Worm (Caenorhabditis elegans) whole organism, L4 larva: Measurements from ENCODE around the gene col-34.

Experiments used
- D1046.2 ChIP-seq: fragments of 200-800 bp; sonication (Bioruptor generic); IDR thresholded peaks from 2 replicates; pipeline ENCODE4 v1.3.6; 2022; ENCODE audit warnings: missing genetic modification characterization, missing compliant biosample characterization
- T26A8.4 ChIP-seq: fragments of 200-800 bp; sonication (Bioruptor generic); IDR thresholded peaks from 2 replicates; pipeline ENCODE4 v1.3.6; 2022; ENCODE audit warnings: missing genetic modification characterization, missing compliant biosample characterization
- Y48G9A.11 ChIP-seq: fragments of 200-800 bp; sonication (Bioruptor generic); IDR thresholded peaks from 2 replicates; pipeline ENCODE4 v1.3.6; 2022; ENCODE audit warnings: missing genetic modification reagents, missing genetic modification characterization, missing compliant biosample characterization
- Y5F2A.4 ChIP-seq: fragments of 200-800 bp; sonication (Bioruptor generic); optimal IDR thresholded peaks from 2 replicates; lab custom pipeline; 2018; ENCODE audit warnings: mild to moderate bottlenecking, missing genetic modification characterization, missing compliant biosample characterization
- aha-1 ChIP-seq: fragments of 150-350 bp; peaks from one replicate; lab custom pipeline; 2014; ENCODE audit warnings: missing biosample characterization, missing genetic modification characterization
- aly-2 ChIP-seq: sonication (generic microtip); optimal IDR thresholded peaks from 2 replicates; lab custom pipeline; 2018; ENCODE audit warnings: missing biosample characterization, missing genetic modification characterization
- ceh-44 ChIP-seq: fragments of 200-800 bp; sonication (Bioruptor generic); IDR thresholded peaks from 2 replicates; pipeline ENCODE4 v1.3.6; 2022; ENCODE audit warnings: missing genetic modification reagents, missing genetic modification characterization, missing compliant biosample characterization
- ceh-62 ChIP-seq: sonication (generic microtip); optimal IDR thresholded peaks from 2 replicates; lab custom pipeline; 2017; ENCODE audit warnings: missing biosample characterization, missing genetic modification characterization
- ceh-82 ChIP-seq: sonication (generic microtip); optimal IDR thresholded peaks from 2 replicates; lab custom pipeline; 2017; ENCODE audit warnings: missing biosample characterization, missing genetic modification characterization
- ces-1 ChIP-seq: fragments of 150-350 bp; sonication (generic microtip); optimal IDR thresholded peaks from 4 replicates; lab custom pipeline; 2014; ENCODE audit warnings: missing biosample characterization, missing genetic modification reagents, missing genetic modification characterization
- cey-2 ChIP-seq: sonication (generic microtip); optimal IDR thresholded peaks from 3 replicates; lab custom pipeline; 2017; ENCODE audit warnings: missing genetic modification characterization, mild to moderate bottlenecking, missing compliant biosample characterization, antibody characterized with exemption, borderline replicate concordance; ENCODE audit not compliant: insufficient read depth
- daf-16 ChIP-seq, 3 experiments: sonication (generic microtip); optimal IDR thresholded peaks; 2 replicates each; lab custom pipeline; 2016 to 2017; ENCODE audit warnings: missing genetic modification characterization in 3 of 3, missing genetic modification reagents in 3 of 3, mild to moderate bottlenecking in 2 of 3, missing compliant biosample characterization in 2 of 3, missing biosample characterization in 1 of 3, moderate library complexity in 1 of 3
- dpl-1 ChIP-seq: fragments of 150-350 bp; optimal IDR thresholded peaks from 2 replicates; lab custom pipeline; 2014; ENCODE audit warnings: missing biosample characterization, missing genetic modification reagents, missing genetic modification characterization
- duxl-1 ChIP-seq: sonication (generic microtip); optimal IDR thresholded peaks from 2 replicates; lab custom pipeline; 2016; ENCODE audit warnings: mild to moderate bottlenecking, missing genetic modification characterization, moderate library complexity, missing compliant biosample characterization; ENCODE audit not compliant: poor library complexity
- dve-1 ChIP-seq: sonication (generic microtip); optimal IDR thresholded peaks from 2 replicates; lab custom pipeline; 2017; ENCODE audit warnings: antibody characterized with exemption, mild to moderate bottlenecking, missing genetic modification characterization, missing compliant biosample characterization; ENCODE audit not compliant: insufficient read depth
- egl-27 ChIP-seq: sonication (generic microtip); optimal IDR thresholded peaks from 3 replicates; lab custom pipeline; 2017; ENCODE audit warnings: missing biosample characterization, missing genetic modification reagents, missing genetic modification characterization
- fkh-10 ChIP-seq: fragments of 150-350 bp; optimal IDR thresholded peaks from 2 replicates; lab custom pipeline; 2014; ENCODE audit warnings: missing biosample characterization, missing genetic modification reagents, missing genetic modification characterization
- lin-1 ChIP-seq: fragments of 200-800 bp; sonication (Bioruptor generic); IDR thresholded peaks from 2 replicates; pipeline ENCODE4 v1.3.6; 2022; ENCODE audit warnings: missing genetic modification reagents, missing genetic modification characterization, missing compliant biosample characterization
- lin-13 ChIP-seq: fragments of 150-350 bp; optimal IDR thresholded peaks from 2 replicates; lab custom pipeline; 2014; ENCODE audit warnings: missing biosample characterization, missing genetic modification reagents, missing genetic modification characterization
- lin-38 ChIP-seq: fragments of 200-800 bp; sonication (Bioruptor generic); IDR thresholded peaks from 2 replicates; pipeline ENCODE4 v1.3.6; 2022; ENCODE audit warnings: missing genetic modification reagents, missing genetic modification characterization, missing compliant biosample characterization
- lin-39 ChIP-seq: fragments of 150-350 bp; optimal IDR thresholded peaks from 2 replicates; lab custom pipeline; 2014; ENCODE audit warnings: missing biosample characterization, missing genetic modification reagents, missing genetic modification characterization
- lsy-2 ChIP-seq, 2 experiments: fragments of 150-350 bp in 1 of 2; sonication (generic microtip) in 1 of 2; optimal IDR thresholded peaks; 2 replicates each; lab custom pipeline; 2014 to 2017; ENCODE audit warnings: missing biosample characterization in 2 of 2, missing genetic modification characterization in 2 of 2
- mdt-29 ChIP-seq: fragments of 200-800 bp; sonication (Bioruptor generic); IDR thresholded peaks from 2 replicates; pipeline ENCODE4 v1.3.6; 2022; ENCODE audit warnings: missing genetic modification reagents, missing genetic modification characterization, missing compliant biosample characterization
- mep-1 ChIP-seq: fragments of 150-350 bp; sonication (generic microtip); optimal IDR thresholded peaks from 3 replicates; lab custom pipeline; 2014; ENCODE audit warnings: missing biosample characterization, missing genetic modification characterization
- mes-2 ChIP-seq: sonication (generic microtip); optimal IDR thresholded peaks from 2 replicates; lab custom pipeline; 2016; ENCODE audit warnings: missing genotype, mild to moderate bottlenecking, missing genetic modification characterization, missing compliant biosample characterization; ENCODE audit not compliant: poor library complexity, severe bottlenecking
- nhr-42 ChIP-seq: fragments of 200-800 bp; sonication (Bioruptor generic); IDR thresholded peaks from 2 replicates; pipeline ENCODE4 v1.3.6; 2022; ENCODE audit warnings: missing genetic modification characterization, missing compliant biosample characterization
- nhr-48 ChIP-seq: sonication (generic microtip); optimal IDR thresholded peaks from 2 replicates; lab custom pipeline; 2016; ENCODE audit warnings: mild to moderate bottlenecking, missing genetic modification characterization, missing compliant biosample characterization
- nhr-6 ChIP-seq: fragments of 150-350 bp; optimal IDR thresholded peaks from 2 replicates; lab custom pipeline; 2014; ENCODE audit warnings: missing biosample characterization, missing genetic modification characterization
- pha-4 ChIP-seq, 2 experiments: fragments of 150-350 bp in 1 of 2; fragments of 200-800 bp in 1 of 2; sonication (Bioruptor generic) in 1 of 2; IDR thresholded peaks in 1 of 2; optimal IDR thresholded peaks in 1 of 2; 2 replicates each; pipeline versions ENCODE4 v1.3.6 to Lab custom; 2014 to 2022; ENCODE audit warnings: missing genetic modification characterization in 2 of 2, missing genetic modification reagents in 2 of 2, missing biosample characterization in 1 of 2, missing compliant biosample characterization in 1 of 2
- pqm-1 ChIP-seq: sonication (generic microtip); optimal IDR thresholded peaks from 2 replicates; lab custom pipeline; 2017; ENCODE audit warnings: missing biosample characterization, missing genetic modification characterization
- rbr-2 ChIP-seq: sonication (generic microtip); optimal IDR thresholded peaks from 2 replicates; lab custom pipeline; 2016; ENCODE audit warnings: missing genotype, missing genetic modification characterization, missing compliant biosample characterization
- saeg-2 ChIP-seq: fragments of 200-800 bp; sonication (Bioruptor generic); IDR thresholded peaks from 2 replicates; pipeline ENCODE4 v1.3.6; 2022; ENCODE audit warnings: missing genetic modification reagents, missing genetic modification characterization, missing compliant biosample characterization
- set-16 ChIP-seq: fragments of 200-800 bp; sonication (Bioruptor generic); IDR thresholded peaks from 2 replicates; pipeline ENCODE4 v1.3.6; 2022; ENCODE audit warnings: missing genetic modification reagents, missing genetic modification characterization, missing compliant biosample characterization
- unc-130 ChIP-seq: sonication (generic microtip); optimal IDR thresholded peaks from 2 replicates; lab custom pipeline; 2016; ENCODE audit warnings: missing genetic modification reagents, missing genetic modification characterization, missing compliant biosample characterization
- unc-62 ChIP-seq, 3 experiments: fragments of 150-350 bp in 1 of 3; sonication (generic microtip); optimal IDR thresholded peaks in 2 of 3; peaks in 1 of 3; 1 replicate in 1 of 3; 2 replicates in 2 of 3; lab custom pipeline; 2014 to 2017; ENCODE audit warnings: missing biosample characterization in 3 of 3, missing genetic modification characterization in 3 of 3, missing genetic modification reagents in 3 of 3, missing genotype in 1 of 3
- vab-7 ChIP-seq: fragments of 200-800 bp; sonication (Bioruptor generic); IDR thresholded peaks from 2 replicates; pipeline ENCODE4 v1.3.6; 2022; ENCODE audit warnings: missing genetic modification reagents, missing genetic modification characterization, missing compliant biosample characterization
- zfp-2 ChIP-seq: sonication (generic microtip); optimal IDR thresholded peaks from 2 replicates; lab custom pipeline; 2016; ENCODE audit warnings: mild to moderate bottlenecking, missing genetic modification characterization, missing compliant biosample characterization
- zfp-3 ChIP-seq: fragments of 200-800 bp; sonication (Bioruptor generic); conservative IDR thresholded peaks from 2 replicates; pipeline ENCODE4 v1.3.6; 2022; ENCODE audit warnings: missing genetic modification reagents, missing genetic modification characterization, missing compliant biosample characterization
- zip-11 ChIP-seq: fragments of 200-800 bp; sonication (Bioruptor generic); IDR thresholded peaks from 2 replicates; pipeline ENCODE4 v1.3.6; 2022; ENCODE audit warnings: missing genetic modification characterization, missing compliant biosample characterization

col-34 gene

ce11 chrIV:4254989-4255582 is 10.7 kb upstream of the col-34 start:
- peak; percentile 77 for TF ChIP-seq set-16 (GFP tag; lab: Robert Waterston, UW)
- no peak for TF ChIP-seq daf-16 (GFP tag; optimal IDR thresholded peaks at IDR 0.05; lab: Kevin White, UChicago)
- TF ChIP-seq daf-16 (tag; optimal IDR thresholded peaks at IDR 0.05; lab: Kevin White, UChicago) = no peak

ce11 chrIV:4247770-4248169 is 3.4 kb upstream of the col-34 start, which contains the start of gene ama-1:
Gene ama-1 (plus strand): TSS chrIV:4248070.
- TF ChIP-seq Y5F2A.4 (GFP tag; lab: Kevin White, UChicago) (no peak), ceh-62 (tag; lab: Kevin White, UChicago) (no peak), nhr-42 (no peak), aha-1 (tag; lab: Kevin White, UChicago) (no peak), vab-7 (GFP tag; lab: Robert Waterston, UW) (no peak), pha-4 (GFP tag; IDR thresholded peaks at IDR 0.05; lab: Robert Waterston, UW) (no peak), pha-4 (tag; optimal IDR thresholded peaks at IDR 0.05; lab: Kevin White, UChicago) (no peak), zfp-2 (no peak), fkh-10 (no peak), duxl-1 (tag; lab: Kevin White, UChicago) (no peak), lin-13 (no peak), Y48G9A.11 (GFP tag; lab: Robert Waterston, UW) (no peak), ceh-44 (GFP tag; lab: Robert Waterston, UW) (no peak), ces-1 (no peak)

- peak; percentile 71 for TF ChIP-seq aha-1 (tag; lab: Kevin White, UChicago)
- TF ChIP-seq mes-2 (tag; lab: Kevin White, UChicago) = peak; percentile 74
- peak; percentile 15 for TF ChIP-seq duxl-1 (tag; lab: Kevin White, UChicago)
- TF ChIP-seq nhr-42 = no peak
- no peak for TF ChIP-seq D1046.2 (GFP tag; lab: Robert Waterston, UW)
- TF ChIP-seq T26A8.4 = no peak
- no peak for TF ChIP-seq unc-130
- peak; percentile 74 for TF ChIP-seq dpl-1
- TF ChIP-seq nhr-48 (tag; lab: Kevin White, UChicago) = no peak
- TF ChIP-seq egl-27 (tag; lab: Kevin White, UChicago) = no peak
- TF ChIP-seq aly-2 (tag; lab: Kevin White, UChicago) = no peak
- no peak for TF ChIP-seq lin-39 (tag; lab: Kevin White, UChicago)
- no peak for TF ChIP-seq daf-16 (GFP tag; optimal IDR thresholded peaks at IDR 0.05; lab: Kevin White, UChicago)
- peak; percentile 0 for TF ChIP-seq daf-16 (tag; optimal IDR thresholded peaks at IDR 0.05; lab: Kevin White, UChicago)
- TF ChIP-seq pqm-1 (tag; lab: Kevin White, UChicago) = no peak
- no peak for TF ChIP-seq nhr-6
- TF ChIP-seq lin-1 (GFP tag; lab: Robert Waterston, UW) = no peak
- TF ChIP-seq mdt-29 (GFP tag; lab: Robert Waterston, UW) = no peak
- no peak for TF ChIP-seq zip-11
- peak; percentile 11 for TF ChIP-seq mep-1 (tag; lab: Kevin White, UChicago)
- TF ChIP-seq rbr-2 (tag; lab: Kevin White, UChicago) = peak; percentile 42
- no peak for TF ChIP-seq cey-2 (tag; lab: Kevin White, UChicago)
- no peak for TF ChIP-seq set-16 (GFP tag; lab: Robert Waterston, UW)
- TF ChIP-seq Y48G9A.11 (GFP tag; lab: Robert Waterston, UW) = no peak
- no peak for TF ChIP-seq vab-7 (GFP tag; lab: Robert Waterston, UW)
- peak; percentile 32 for TF ChIP-seq dve-1 (tag; lab: Kevin White, UChicago)
- peak; percentile 55 for TF ChIP-seq lin-38 (GFP tag; lab: Robert Waterston, UW)
- no peak for TF ChIP-seq saeg-2 (GFP tag; lab: Robert Waterston, UW)
- TF ChIP-seq ceh-82 (tag; lab: Kevin White, UChicago) = no peak
- TF ChIP-seq zfp-3 (GFP tag; lab: Robert Waterston, UW) = no peak
- TF ChIP-seq lsy-2 (tag; optimal IDR thresholded peaks at IDR 0.05; lab: Kevin White, UChicago) = peak in 1 of 2 experiments; percentile 80
- no peak for TF ChIP-seq unc-62 (GFP tag; optimal IDR thresholded peaks at IDR 0.05 in 1 of 2; lab: Kevin White, UChicago)
- no peak for TF ChIP-seq unc-62 (tag; optimal IDR thresholded peaks at IDR 0.05; lab: Kevin White, UChicago)
These were observed 2.9 kb upstream of the col-34 start for ce11 chrIV:4247334-4247733.
